Fruit fly (Drosophila melanogaster): ENCODE data around the gene CG1486.

CG1486 gene

DNA sequence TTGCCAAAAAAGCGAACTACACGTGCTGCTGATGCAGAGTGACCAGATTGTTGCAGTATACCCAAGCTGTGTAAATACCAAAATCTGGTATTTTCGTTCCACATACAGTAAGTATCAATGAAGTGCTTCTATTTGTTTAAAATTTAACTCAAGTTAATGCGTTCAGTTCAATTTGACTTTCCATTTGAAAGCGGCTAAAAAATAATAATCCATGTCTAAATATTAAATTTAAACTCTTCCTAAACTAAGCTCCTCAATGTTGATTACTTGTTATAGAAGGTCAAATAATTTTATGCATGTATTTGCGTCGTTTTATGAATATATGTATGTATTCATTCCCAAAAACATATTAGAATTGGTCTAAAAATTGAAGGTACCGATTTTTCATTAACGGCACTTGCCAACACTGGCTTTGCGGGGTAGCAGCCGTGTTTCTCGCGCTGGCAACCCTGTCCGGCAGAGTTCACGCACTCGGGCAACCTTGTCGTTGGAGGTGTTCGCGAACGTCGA is 26.0 kb downstream of the CG1486 start, which contains the start of the genes peng and sol (continued):
- TF ChIP-seq grn (GFP tag; optimal IDR thresholded peaks at IDR 0.05): no peak
- TF ChIP-seq tll (GFP tag; optimal IDR thresholded peaks at IDR 0.05): no peak
- TF ChIP-seq phol (tag; optimal IDR thresholded peaks at IDR 0.05): peak; percentile 77
- peak; percentile 59 for TF ChIP-seq tin (GFP tag; optimal IDR thresholded peaks at IDR 0.05)
- TF ChIP-seq CG7987 (GFP tag; optimal IDR thresholded peaks at IDR 0.05): peak; percentile 15
- TF ChIP-seq CG17612 (GFP tag; IDR thresholded peaks at IDR 0.05): no peak
- no peak for TF ChIP-seq ATbp (GFP tag; optimal IDR thresholded peaks at IDR 0.05)
- no peak for TF ChIP-seq Asciz (GFP tag; optimal IDR thresholded peaks at IDR 0.05)
- peak; percentile 53 for TF ChIP-seq CG13123 (GFP tag; optimal IDR thresholded peaks at IDR 0.05)
- peak; percentile 39 for TF ChIP-seq CHES-1-like (GFP tag; optimal IDR thresholded peaks at IDR 0.05)
- no peak; the same call in 2 of the 3 replicates for TF ChIP-seq CG34422 (GFP tag; IDR thresholded peaks at IDR 0.05)
- 0 out of 2 replicates have a peak, but pooled peaks have one; percentile 12 for TF ChIP-seq CG13287 (GFP tag; IDR thresholded peaks at IDR 0.05; ENCODE audit: partially characterized antibody)
- TF ChIP-seq Blimp-1 (GFP tag; optimal IDR thresholded peaks at IDR 0.05): peak; percentile 57
- TF ChIP-seq Side (GFP tag; optimal IDR thresholded peaks at IDR 0.05): peak; percentile 74
- peak; percentile 72 for TF ChIP-seq CG10147 (GFP tag; optimal IDR thresholded peaks at IDR 0.05)
- TF ChIP-seq pan (optimal IDR thresholded peaks at IDR 0.05): no peak
- peak in 1 of 2 experiments; percentile 61 for TF ChIP-seq pan (GFP tag; optimal IDR thresholded peaks at IDR 0.05 in 1 of 2, IDR thresholded peaks at IDR 0.05 in 1 of 2)
- TF ChIP-seq CG2889 (GFP tag; IDR thresholded peaks at IDR 0.05): peak; percentile 65; the same call in 1 of the 3 replicates
- peak; percentile 64 for TF ChIP-seq H2.0 (GFP tag; IDR thresholded peaks at IDR 0.05)
- TF ChIP-seq pzg (GFP tag; optimal IDR thresholded peaks at IDR 0.05): peak; percentile 42
- no peak for TF ChIP-seq D (optimal IDR thresholded peaks at IDR 0.05)
- peak; percentile 44 for TF ChIP-seq D (GFP tag; optimal IDR thresholded peaks at IDR 0.05)
- TF ChIP-seq Hr3 (GFP tag; optimal IDR thresholded peaks at IDR 0.05): peak; percentile 76
- TF ChIP-seq ewg (GFP tag; optimal IDR thresholded peaks at IDR 0.05): peak; percentile 47
- TF ChIP-seq CG18262 (tag; optimal IDR thresholded peaks at IDR 0.05): peak; percentile 71
- TF ChIP-seq CG14050 (GFP tag; IDR thresholded peaks at IDR 0.05): peak; percentile 59; the same call in 2 of the 3 replicates
- peak; percentile 76 for TF ChIP-seq CG13624 (GFP tag; optimal IDR thresholded peaks at IDR 0.05)
- peak; percentile 71 for TF ChIP-seq Camta (GFP tag; optimal IDR thresholded peaks at IDR 0.05)
- no peak for TF ChIP-seq CG42726 (GFP tag; IDR thresholded peaks at IDR 0.05; ENCODE audit: partially characterized antibody)
- TF ChIP-seq nerfin-1 (tag; optimal IDR thresholded peaks at IDR 0.05): peak; percentile 45
- TF ChIP-seq insv (GFP tag; optimal IDR thresholded peaks at IDR 0.05): peak in 1 of 2 experiments; percentile 45
- peak; percentile 71 for TF ChIP-seq CG18599 (GFP tag; optimal IDR thresholded peaks at IDR 0.05)
- TF ChIP-seq CG14441 (GFP tag; IDR thresholded peaks at IDR 0.05): peak; percentile 73
- no peak for TF ChIP-seq crol (GFP tag; IDR thresholded peaks at IDR 0.05)
- TF ChIP-seq CG14965 (GFP tag; optimal IDR thresholded peaks at IDR 0.05; ENCODE audit: borderline replicate concordance): no peak
- TF ChIP-seq pum (GFP tag; optimal IDR thresholded peaks at IDR 0.05): peak; percentile 78
- peak; percentile 65 for TF ChIP-seq CG7556 (GFP tag; optimal IDR thresholded peaks at IDR 0.05)
- TF ChIP-seq CG8290 (GFP tag; optimal IDR thresholded peaks at IDR 0.05): peak; percentile 100
- peak; percentile 98 to 100 for TF ChIP-seq CG8290 (tag; optimal IDR thresholded peaks at IDR 0.05)
- TF ChIP-seq CG3847 (GFP tag; IDR thresholded peaks at IDR 0.05): peak; percentile 69
- no peak for TF ChIP-seq CG11504 (tag; optimal IDR thresholded peaks at IDR 0.05)
- TF ChIP-seq CG8089 (GFP tag; optimal IDR thresholded peaks at IDR 0.05): peak; percentile 31
- TF ChIP-seq ems (GFP tag; optimal IDR thresholded peaks at IDR 0.05): peak; percentile 44
- TF ChIP-seq schlank (tag; optimal IDR thresholded peaks at IDR 0.05): peak; percentile 47
- TF ChIP-seq croc (GFP tag; conservative IDR thresholded peaks at IDR 0.05): peak; percentile 22; the same call in 1 of the 3 replicates
- peak; percentile 42; the same call in 1 of the 3 replicates for TF ChIP-seq H15 (GFP tag; IDR thresholded peaks at IDR 0.05)
- TF ChIP-seq hb (GFP tag; IDR thresholded peaks at IDR 0.05; ENCODE audit: partially characterized antibody): no peak
- peak; percentile 53 for TF ChIP-seq Sry-δ (GFP tag; optimal IDR thresholded peaks at IDR 0.05)
- peak; percentile 46 for TF ChIP-seq B-H1 (GFP tag; IDR thresholded peaks at IDR 0.05)
- TF ChIP-seq CG18011 (GFP tag; optimal IDR thresholded peaks at IDR 0.05): peak; percentile 50
